Worm (Caenorhabditis elegans) whole organism, L4 larva: ENCODE measurements around the gene pie-1.
A peak's percentile ranks its signal among the peaks of the same experiment; 100 is the strongest.

ENCODE experiments used
- F49E8.2 ChIP-seq: sonication (generic microtip); optimal IDR thresholded peaks from 2 replicates; lab custom pipeline; 2016; ENCODE audit warnings: missing compliant biosample characterization, mild to moderate bottlenecking, missing genetic modification characterization, borderline replicate concordance
- ZK337.2 ChIP-seq: fragments of 200-800 bp; sonication (Bioruptor generic); IDR thresholded peaks from 2 replicates; pipeline ENCODE4 v1.3.6; 2022; ENCODE audit warnings: missing genetic modification reagents, missing genetic modification characterization, missing compliant biosample characterization
- aha-1 ChIP-seq: fragments of 150-350 bp; peaks from one replicate; lab custom pipeline; 2014; ENCODE audit warnings: missing biosample characterization, missing genetic modification characterization
- ceh-28 ChIP-seq: fragments of 150-350 bp; optimal IDR thresholded peaks from 2 replicates; lab custom pipeline; 2014; ENCODE audit warnings: missing biosample characterization, missing genetic modification reagents, missing genetic modification characterization
- ceh-32 ChIP-seq: sonication (generic microtip); optimal IDR thresholded peaks from 2 replicates; lab custom pipeline; 2016; ENCODE audit warnings: mild to moderate bottlenecking, missing genetic modification characterization, missing compliant biosample characterization; ENCODE audit not compliant: poor library complexity
- daf-16 ChIP-seq, 3 experiments: sonication (generic microtip); optimal IDR thresholded peaks; 2 replicates each; lab custom pipeline; 2016 to 2017; ENCODE audit warnings: missing genetic modification characterization in 3 of 3, missing genetic modification reagents in 3 of 3, mild to moderate bottlenecking in 2 of 3, missing compliant biosample characterization in 2 of 3, missing biosample characterization in 1 of 3, moderate library complexity in 1 of 3
- dmd-6 ChIP-seq: fragments of 200-800 bp; sonication (Bioruptor generic); IDR thresholded peaks from 2 replicates; pipeline ENCODE4 v1.3.6; 2022; ENCODE audit warnings: missing genetic modification reagents, missing genetic modification characterization, missing compliant biosample characterization
- dpl-1 ChIP-seq: fragments of 150-350 bp; optimal IDR thresholded peaks from 2 replicates; lab custom pipeline; 2014; ENCODE audit warnings: missing biosample characterization, missing genetic modification reagents, missing genetic modification characterization
- duxl-1 ChIP-seq: sonication (generic microtip); optimal IDR thresholded peaks from 2 replicates; lab custom pipeline; 2016; ENCODE audit warnings: mild to moderate bottlenecking, missing genetic modification characterization, moderate library complexity, missing compliant biosample characterization; ENCODE audit not compliant: poor library complexity
- dve-1 ChIP-seq: sonication (generic microtip); optimal IDR thresholded peaks from 2 replicates; lab custom pipeline; 2017; ENCODE audit warnings: antibody characterized with exemption, mild to moderate bottlenecking, missing genetic modification characterization, missing compliant biosample characterization; ENCODE audit not compliant: insufficient read depth
- hif-1 ChIP-seq, 2 experiments: sonication (generic microtip); optimal IDR thresholded peaks; 2 replicates each; lab custom pipeline; 2016 to 2017; ENCODE audit warnings: missing compliant biosample characterization in 2 of 2, missing genetic modification characterization in 2 of 2, missing genetic modification reagents in 2 of 2, missing genotype in 2 of 2, mild to moderate bottlenecking in 1 of 2
- hlh-11 ChIP-seq: fragments of 200-800 bp; sonication (Bioruptor generic); optimal IDR thresholded peaks from 2 replicates; lab custom pipeline; 2018; ENCODE audit warnings: mild to moderate bottlenecking, missing genetic modification characterization, missing compliant biosample characterization
- hlh-30 ChIP-seq: sonication (generic microtip); optimal IDR thresholded peaks from 2 replicates; lab custom pipeline; 2017; ENCODE audit warnings: antibody characterized with exemption, mild to moderate bottlenecking, missing genetic modification characterization, missing compliant biosample characterization; ENCODE audit not compliant: insufficient read depth
- hmg-1.1 ChIP-seq: fragments of 200-800 bp; sonication (Bioruptor generic); IDR thresholded peaks from 2 replicates; pipeline ENCODE4 v1.3.6; 2022; ENCODE audit warnings: missing genetic modification reagents, missing genetic modification characterization, missing compliant biosample characterization
- lin-13 ChIP-seq: fragments of 150-350 bp; optimal IDR thresholded peaks from 2 replicates; lab custom pipeline; 2014; ENCODE audit warnings: missing biosample characterization, missing genetic modification reagents, missing genetic modification characterization
- lin-38 ChIP-seq: fragments of 200-800 bp; sonication (Bioruptor generic); IDR thresholded peaks from 2 replicates; pipeline ENCODE4 v1.3.6; 2022; ENCODE audit warnings: missing genetic modification reagents, missing genetic modification characterization, missing compliant biosample characterization
- lsy-2 ChIP-seq, 2 experiments: fragments of 150-350 bp in 1 of 2; sonication (generic microtip) in 1 of 2; optimal IDR thresholded peaks; 2 replicates each; lab custom pipeline; 2014 to 2017; ENCODE audit warnings: missing biosample characterization in 2 of 2, missing genetic modification characterization in 2 of 2
- madf-5 ChIP-seq, 2 experiments: fragments of 200-800 bp; sonication (Bioruptor generic); IDR thresholded peaks; 2 replicates each; pipeline ENCODE4 v1.3.6; 2022; ENCODE audit warnings: missing compliant biosample characterization in 2 of 2, missing genetic modification characterization in 2 of 2
- mdl-1 ChIP-seq, 2 experiments: fragments of 150-350 bp in 1 of 2; sonication (generic microtip) in 1 of 2; optimal IDR thresholded peaks; 2 replicates each; lab custom pipeline; 2014 to 2017; ENCODE audit warnings: missing biosample characterization in 2 of 2, missing genetic modification characterization in 2 of 2
- mep-1 ChIP-seq: fragments of 150-350 bp; sonication (generic microtip); optimal IDR thresholded peaks from 3 replicates; lab custom pipeline; 2014; ENCODE audit warnings: missing biosample characterization, missing genetic modification characterization
- mes-2 ChIP-seq: sonication (generic microtip); optimal IDR thresholded peaks from 2 replicates; lab custom pipeline; 2016; ENCODE audit warnings: missing genotype, mild to moderate bottlenecking, missing genetic modification characterization, missing compliant biosample characterization; ENCODE audit not compliant: poor library complexity, severe bottlenecking
- mxl-3 ChIP-seq: fragments of 200-800 bp; sonication (Bioruptor generic); optimal IDR thresholded peaks from 2 replicates; lab custom pipeline; 2018; ENCODE audit warnings: mild to moderate bottlenecking, missing genetic modification characterization, missing compliant biosample characterization
- nhr-10 ChIP-seq: fragments of 150-350 bp; optimal IDR thresholded peaks from 2 replicates; lab custom pipeline; 2014; ENCODE audit warnings: missing biosample characterization, missing genetic modification characterization
- nhr-11 ChIP-seq: fragments of 150-350 bp; optimal IDR thresholded peaks from 2 replicates; lab custom pipeline; 2014; ENCODE audit warnings: missing biosample characterization, missing genetic modification characterization
- nhr-28 ChIP-seq: fragments of 150-350 bp; optimal IDR thresholded peaks from 2 replicates; lab custom pipeline; 2014; ENCODE audit warnings: missing biosample characterization, missing genetic modification characterization
- nhr-76 ChIP-seq: fragments of 150-350 bp; optimal IDR thresholded peaks from 2 replicates; lab custom pipeline; 2014; ENCODE audit warnings: missing biosample characterization, missing genetic modification characterization
- nhr-77 ChIP-seq: fragments of 150-350 bp; optimal IDR thresholded peaks from 2 replicates; lab custom pipeline; 2014; ENCODE audit warnings: missing biosample characterization, missing genetic modification characterization
- pha-4 ChIP-seq, 2 experiments: fragments of 150-350 bp in 1 of 2; fragments of 200-800 bp in 1 of 2; sonication (Bioruptor generic) in 1 of 2; IDR thresholded peaks in 1 of 2; optimal IDR thresholded peaks in 1 of 2; 2 replicates each; pipeline versions ENCODE4 v1.3.6 to Lab custom; 2014 to 2022; ENCODE audit warnings: missing genetic modification characterization in 2 of 2, missing genetic modification reagents in 2 of 2, missing biosample characterization in 1 of 2, missing compliant biosample characterization in 1 of 2
- pqm-1 ChIP-seq: sonication (generic microtip); optimal IDR thresholded peaks from 2 replicates; lab custom pipeline; 2017; ENCODE audit warnings: missing biosample characterization, missing genetic modification characterization
- saeg-2 ChIP-seq: fragments of 200-800 bp; sonication (Bioruptor generic); IDR thresholded peaks from 2 replicates; pipeline ENCODE4 v1.3.6; 2022; ENCODE audit warnings: missing genetic modification reagents, missing genetic modification characterization, missing compliant biosample characterization
- skn-1 ChIP-seq: fragments of 150-350 bp; optimal IDR thresholded peaks from 2 replicates; lab custom pipeline; 2014; ENCODE audit warnings: missing biosample characterization, missing genetic modification characterization
- tra-1 ChIP-seq: fragments of 200-800 bp; sonication (Bioruptor generic); IDR thresholded peaks from 2 replicates; pipeline ENCODE4 v1.3.6; 2022; ENCODE audit warnings: missing genetic modification reagents, missing genetic modification characterization, missing compliant biosample characterization
- unc-130 ChIP-seq: sonication (generic microtip); optimal IDR thresholded peaks from 2 replicates; lab custom pipeline; 2016; ENCODE audit warnings: missing genetic modification reagents, missing genetic modification characterization, missing compliant biosample characterization
- vab-7 ChIP-seq: fragments of 200-800 bp; sonication (Bioruptor generic); IDR thresholded peaks from 2 replicates; pipeline ENCODE4 v1.3.6; 2022; ENCODE audit warnings: missing genetic modification reagents, missing genetic modification characterization, missing compliant biosample characterization
- ztf-7 ChIP-seq: fragments of 150-350 bp; optimal IDR thresholded peaks from 2 replicates; lab custom pipeline; 2014; ENCODE audit warnings: missing biosample characterization, missing genetic modification characterization

The pie-1 gene

ce11 chrIII:12456801-12457647, 30.3 kb downstream of the pie-1 start, which contains the start of the genes scav-3 and Y49E10.21:
TSS of gene scav-3 (minus strand) at chrIII:12456850.
TSS of gene Y49E10.21 (plus strand) at chrIII:12457597.
- peak; percentile 8 for TF ChIP-seq ztf-7 (tag; lab: Kevin White, UChicago)
- TF ChIP-seq F49E8.2 (tag; lab: Kevin White, UChicago), result peak; percentile 58
- TF ChIP-seq lin-38 (GFP tag; lab: Robert Waterston, UW), result peak; percentile 9
- TF ChIP-seq daf-16 (GFP tag; optimal IDR thresholded peaks at IDR 0.05; lab: Kevin White, UChicago), result no peak
- peak; percentile 91 for TF ChIP-seq daf-16 (tag; optimal IDR thresholded peaks at IDR 0.05; lab: Kevin White, UChicago)
- TF ChIP-seq lin-13, result peak; percentile 11
- TF ChIP-seq saeg-2 (GFP tag; lab: Robert Waterston, UW), result no peak
- no peak for TF ChIP-seq pha-4 (GFP tag; IDR thresholded peaks at IDR 0.05; lab: Robert Waterston, UW)
- no peak for TF ChIP-seq pha-4 (tag; optimal IDR thresholded peaks at IDR 0.05; lab: Kevin White, UChicago)
- TF ChIP-seq mxl-3 (GFP tag; lab: Kevin White, UChicago), result peak; percentile 18
- peak; percentile 69 for TF ChIP-seq nhr-28 (tag; lab: Kevin White, UChicago)
- peak in 1 of 2 experiments; percentile 27 for TF ChIP-seq hif-1 (tag; optimal IDR thresholded peaks at IDR 0.05; lab: Kevin White, UChicago)
- peak; percentile 26 for TF ChIP-seq unc-130 (GFP tag; lab: Kevin White, UChicago)
- TF ChIP-seq pqm-1, result peak; percentile 40
- TF ChIP-seq ZK337.2, result no peak
- no peak for TF ChIP-seq nhr-10 (tag; lab: Kevin White, UChicago)
- peak; percentile 38 for TF ChIP-seq dpl-1 (GFP tag; lab: Kevin White, UChicago)
- TF ChIP-seq ceh-32, result no peak
- peak in 1 of 2 experiments; percentile 33 for TF ChIP-seq mdl-1 (tag; optimal IDR thresholded peaks at IDR 0.05; lab: Kevin White, UChicago)
- TF ChIP-seq tra-1, result no peak
- no peak for TF ChIP-seq skn-1
- TF ChIP-seq madf-5 (GFP tag; IDR thresholded peaks at IDR 0.05; lab: Robert Waterston, UW), result 0 out of 4 replicates have a peak, but pooled peaks of 1 of the 2 experiments have one; percentile 2
- TF ChIP-seq mep-1 (tag; lab: Kevin White, UChicago), result peak; percentile 57
- TF ChIP-seq lsy-2 (tag; optimal IDR thresholded peaks at IDR 0.05; lab: Kevin White, UChicago), result peak in 1 of 2 experiments; percentile 39
- TF ChIP-seq vab-7 (GFP tag; lab: Robert Waterston, UW), result no peak
- TF ChIP-seq nhr-11 (tag; lab: Kevin White, UChicago), result peak; percentile 77
- TF ChIP-seq dmd-6 (GFP tag; lab: Robert Waterston, UW), result no peak; the same call in 1 of the 2 replicates
- no peak for TF ChIP-seq hlh-11 (tag; lab: Kevin White, UChicago)
- TF ChIP-seq nhr-76 (tag; lab: Kevin White, UChicago), result no peak
- TF ChIP-seq hmg-1.1 (GFP tag; lab: Robert Waterston, UW), result no peak
- peak; percentile 58 for TF ChIP-seq mes-2
- peak; percentile 24 for TF ChIP-seq aha-1
- TF ChIP-seq hlh-30 (tag; lab: Kevin White, UChicago), result peak; percentile 93
- peak; percentile 11 for TF ChIP-seq nhr-77 (tag; lab: Kevin White, UChicago)
- no peak for TF ChIP-seq duxl-1 (tag; lab: Kevin White, UChicago)
- peak; percentile 81 for TF ChIP-seq dve-1
- TF ChIP-seq ceh-28 (tag; lab: Kevin White, UChicago), result peak; percentile 62
- TF ChIP-seq, all 104 proteins: peak for 22

DNA sequence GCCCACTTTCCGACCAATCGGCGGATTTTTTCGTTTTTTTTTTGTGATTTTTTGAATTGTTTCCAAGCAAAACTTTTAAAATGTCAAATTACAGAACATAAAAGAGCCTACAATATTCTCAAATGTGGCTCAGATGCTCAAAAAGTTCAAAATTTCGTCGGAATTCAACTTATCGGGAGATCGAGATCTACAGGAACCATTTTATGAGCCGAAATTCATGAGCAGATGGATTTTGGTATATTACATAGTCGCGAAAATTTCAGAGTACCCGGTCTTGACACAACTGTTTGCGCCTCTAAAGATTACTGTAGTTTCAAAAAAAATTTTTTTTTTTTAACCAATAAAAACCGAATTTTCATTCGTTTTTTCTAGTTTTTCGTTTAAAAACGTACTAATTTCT, 32.3 kb downstream of the pie-1 start:
- no peak for TF ChIP-seq hif-1 (tag; optimal IDR thresholded peaks at IDR 0.05; lab: Kevin White, UChicago)
- peak; percentile 92 for TF ChIP-seq aha-1
